Fruit fly (Drosophila melanogaster) whole organism, embryonic: ENCODE data around the gene Rm62.

ENCODE experiments used
- Ada2b ChIP-seq: fragments of 200-800 bp; sonication (Bioruptor generic); IDR thresholded peaks from 2 replicates; pipeline ENCODE4 v1.3.6; 2022; ENCODE audit warnings: missing biosample characterization, missing genetic modification characterization
- BEAF-32 ChIP-seq: fragments of 200-800 bp; sonication (Bioruptor generic); optimal IDR thresholded peaks from 3 replicates; lab custom pipeline; 2017; ENCODE audit warnings: missing biosample characterization, missing genetic modification characterization, mild to moderate bottlenecking, moderate library complexity, missing genetic modification reagents
- Bgb ChIP-seq: fragments of 200-800 bp; sonication (Bioruptor generic); IDR thresholded peaks from 2 replicates; pipeline ENCODE4 v1.3.6; 2022; ENCODE audit warnings: missing biosample characterization, missing genetic modification characterization; ENCODE audit not compliant: partially characterized antibody
- Blimp-1 ChIP-seq: fragments of 200-800 bp; sonication (Bioruptor generic); optimal IDR thresholded peaks from 3 replicates; lab custom pipeline; 2018; ENCODE audit warnings: missing biosample characterization, missing genetic modification characterization, mild to moderate bottlenecking, moderate library complexity, missing genetic modification reagents
- CG10267 ChIP-seq: fragments of 200-800 bp; sonication (Bioruptor generic); optimal IDR thresholded peaks from 2 replicates; lab custom pipeline; 2018; ENCODE audit warnings: missing biosample characterization, mild to moderate bottlenecking, missing genetic modification characterization, moderate library complexity
- CG10431 ChIP-seq: fragments of 200-800 bp; sonication (Bioruptor generic); optimal IDR thresholded peaks from 3 replicates; lab custom pipeline; 2018; ENCODE audit warnings: missing biosample characterization, mild to moderate bottlenecking, missing genetic modification characterization
- CG11696 ChIP-seq: fragments of 200-800 bp; sonication (Bioruptor generic); IDR thresholded peaks from 2 replicates; pipeline ENCODE4 v1.3.6; 2022; ENCODE audit warnings: missing biosample characterization, missing genetic modification characterization
- CG12071 ChIP-seq: fragments of 200-800 bp; sonication (Bioruptor generic); optimal IDR thresholded peaks from 3 replicates; lab custom pipeline; 2018; ENCODE audit warnings: missing biosample characterization, mild to moderate bottlenecking, missing genetic modification characterization
- CG12236 ChIP-seq: fragments of 200-800 bp; sonication (Bioruptor generic); optimal IDR thresholded peaks from 2 replicates; lab custom pipeline; 2016; ENCODE audit warnings: missing biosample characterization, missing genetic modification characterization
- CG15514 ChIP-seq: fragments of 200-800 bp; sonication (Bioruptor generic); optimal IDR thresholded peaks from 3 replicates; lab custom pipeline; 2017; ENCODE audit warnings: missing biosample characterization, missing genetic modification characterization, mild to moderate bottlenecking, moderate library complexity, missing genetic modification reagents
- CG31441 ChIP-seq: fragments of 200-800 bp; sonication (Bioruptor generic); IDR thresholded peaks from 2 replicates; pipeline ENCODE4 v1.3.6; 2022; ENCODE audit warnings: missing biosample characterization, missing genetic modification characterization
- CG32532 ChIP-seq: fragments of 200-800 bp; sonication (Bioruptor generic); IDR thresholded peaks from 2 replicates; pipeline ENCODE4 v1.3.6; 2022; ENCODE audit warnings: missing biosample characterization, missing genetic modification characterization
- CG3281 ChIP-seq: fragments of 200-800 bp; sonication (Bioruptor generic); optimal IDR thresholded peaks from 3 replicates; lab custom pipeline; 2017; ENCODE audit warnings: missing biosample characterization, mild to moderate bottlenecking, missing genetic modification characterization
- CG33213 ChIP-seq: fragments of 200-800 bp; sonication (Bioruptor generic); optimal IDR thresholded peaks from 3 replicates; lab custom pipeline; 2016; ENCODE audit warnings: missing biosample characterization, missing genetic modification characterization
- CG34376 ChIP-seq: fragments of 200-800 bp; sonication (Bioruptor generic); optimal IDR thresholded peaks from 2 replicates; lab custom pipeline; 2018; ENCODE audit warnings: missing biosample characterization, mild to moderate bottlenecking, missing genetic modification characterization
- CG6813 ChIP-seq: fragments of 200-800 bp; sonication (Bioruptor generic); optimal IDR thresholded peaks from 2 replicates; lab custom pipeline; 2017; ENCODE audit warnings: missing biosample characterization, missing genetic modification characterization, mild to moderate bottlenecking, moderate library complexity, missing genetic modification reagents
- CG7987 ChIP-seq: fragments of 200-800 bp; sonication (Bioruptor generic); optimal IDR thresholded peaks from 2 replicates; lab custom pipeline; 2018; ENCODE audit warnings: missing biosample characterization, mild to moderate bottlenecking, missing genetic modification characterization, moderate library complexity
- CG8089 ChIP-seq: fragments of 200-800 bp; sonication (Bioruptor generic); optimal IDR thresholded peaks from 3 replicates; lab custom pipeline; 2016; ENCODE audit warnings: missing biosample characterization, missing genetic modification characterization
- CG8765 ChIP-seq: fragments of 200-800 bp; sonication (Bioruptor generic); IDR thresholded peaks from 2 replicates; pipeline ENCODE4 v1.3.6; 2022; ENCODE audit warnings: missing biosample characterization, missing genetic modification characterization
- CG9932 ChIP-seq: fragments of 200-800 bp; sonication (Bioruptor generic); IDR thresholded peaks from 2 replicates; pipeline ENCODE4 v1.3.6; 2022; ENCODE audit warnings: missing biosample characterization, missing genetic modification characterization
- CrebB ChIP-seq: fragments of 200-800 bp; sonication (Bioruptor generic); optimal IDR thresholded peaks from 3 replicates; lab custom pipeline; 2018; ENCODE audit warnings: missing biosample characterization, mild to moderate bottlenecking, missing genetic modification characterization
- Dref ChIP-seq: fragments of 200-800 bp; sonication (Bioruptor generic); IDR thresholded peaks from 2 replicates; pipeline ENCODE4 v1.3.6; 2022; ENCODE audit warnings: missing biosample characterization, missing genetic modification characterization
- Eip74EF ChIP-seq, 2 experiments: fragments of 200-800 bp in 1 of 2; fragments of >200 bp in 1 of 2; sonication (Bioruptor generic) in 1 of 2; optimal IDR thresholded peaks; 2 replicates each; lab custom pipeline; 2017 to 2019; ENCODE audit warnings: missing biosample characterization in 2 of 2, missing genetic modification characterization in 2 of 2, mild to moderate bottlenecking in 1 of 2, moderate library complexity in 1 of 2
- Gsc ChIP-seq: fragments of 200-800 bp; sonication (Bioruptor generic); IDR thresholded peaks from 2 replicates; pipeline ENCODE4 v1.3.6; 2022; ENCODE audit warnings: missing biosample characterization, missing genetic modification characterization
- HmgZ ChIP-seq: fragments of 200-800 bp; sonication (Bioruptor generic); optimal IDR thresholded peaks from 2 replicates; lab custom pipeline; 2018; ENCODE audit warnings: missing biosample characterization, mild to moderate bottlenecking, missing genetic modification characterization
- Hmx ChIP-seq: fragments of 200-800 bp; sonication (Bioruptor generic); optimal IDR thresholded peaks from 2 replicates; lab custom pipeline; 2016; ENCODE audit warnings: missing biosample characterization, missing genetic modification characterization
- Hr78 ChIP-seq, 2 experiments: fragments of 200-800 bp in 1 of 2; fragments of >200 bp in 1 of 2; sonication (Bioruptor generic) in 1 of 2; optimal IDR thresholded peaks; 2 replicates each; lab custom pipeline; 2017 to 2019; ENCODE audit warnings: missing biosample characterization in 2 of 2, missing genetic modification characterization in 2 of 2, mild to moderate bottlenecking in 1 of 2, moderate library complexity in 1 of 2
- MBD-R2 ChIP-seq: fragments of 200-800 bp; sonication (Bioruptor generic); IDR thresholded peaks from 2 replicates; pipeline ENCODE4 v1.3.6; 2022; ENCODE audit warnings: missing biosample characterization, missing genetic modification characterization
- Rx ChIP-seq: fragments of 200-800 bp; sonication (Bioruptor generic); IDR thresholded peaks from 2 replicates; pipeline ENCODE4 v1.3.6; 2022; ENCODE audit warnings: missing biosample characterization, missing genetic modification characterization
- TFAM ChIP-seq: fragments of 200-800 bp; sonication (Bioruptor generic); optimal IDR thresholded peaks from 2 replicates; lab custom pipeline; 2017; ENCODE audit warnings: missing biosample characterization, missing genetic modification characterization, inconsistent platforms
- Taf1 ChIP-seq: fragments of 200-800 bp; sonication (Bioruptor generic); IDR thresholded peaks from 2 replicates; pipeline ENCODE4 v1.3.6; 2022; ENCODE audit warnings: missing biosample characterization, missing genetic modification characterization
- abd-A ChIP-seq: fragments of 200-800 bp; sonication (Bioruptor generic); optimal IDR thresholded peaks from 3 replicates; lab custom pipeline; 2019; ENCODE audit warnings: missing biosample characterization, mild to moderate bottlenecking, missing genetic modification characterization, moderate library complexity
- al ChIP-seq: fragments of 200-800 bp; sonication (Bioruptor generic); IDR thresholded peaks from 2 replicates; pipeline ENCODE4 v1.3.6; 2022; ENCODE audit warnings: missing biosample characterization, missing genetic modification characterization
- crc ChIP-seq: fragments of 200-800 bp; sonication (Bioruptor generic); optimal IDR thresholded peaks from 2 replicates; lab custom pipeline; 2016; ENCODE audit warnings: missing biosample characterization, missing genetic modification characterization
- crp ChIP-seq, 2 experiments: fragments of 200-800 bp; sonication (Bioruptor generic); optimal IDR thresholded peaks; 2 replicates in 1 of 2; 3 replicates in 1 of 2; lab custom pipeline; 2017; ENCODE audit warnings: missing biosample characterization in 2 of 2, missing genetic modification characterization in 2 of 2, mild to moderate bottlenecking in 1 of 2, moderate library complexity in 1 of 2
- dm ChIP-seq: fragments of 200-800 bp; sonication (Bioruptor generic); optimal IDR thresholded peaks from 3 replicates; lab custom pipeline; 2016; ENCODE audit warnings: missing biosample characterization, missing genetic modification characterization
- ewg ChIP-seq: fragments of 200-800 bp; sonication (Bioruptor generic); optimal IDR thresholded peaks from 3 replicates; lab custom pipeline; 2017; ENCODE audit warnings: mild to moderate bottlenecking, missing biosample characterization, missing genetic modification reagents, missing genetic modification characterization
- gcm ChIP-seq: fragments of 200-800 bp; sonication (Bioruptor generic); optimal IDR thresholded peaks from 2 replicates; lab custom pipeline; 2019; ENCODE audit warnings: missing biosample characterization, mild to moderate bottlenecking, missing genetic modification characterization, moderate library complexity
- hbn ChIP-seq: fragments of 200-800 bp; sonication (Bioruptor generic); IDR thresholded peaks from 2 replicates; pipeline ENCODE4 v1.3.6; 2022; ENCODE audit warnings: missing biosample characterization, missing genetic modification characterization; ENCODE audit not compliant: partially characterized antibody
- inv ChIP-seq: fragments of 200-800 bp; sonication (Bioruptor generic); IDR thresholded peaks from 2 replicates; pipeline ENCODE4 v1.3.6; 2022; ENCODE audit warnings: missing biosample characterization, missing genetic modification characterization; ENCODE audit not compliant: partially characterized antibody
- pan ChIP-seq, 4 experiments: fragments of >200 bp in 3 of 4; fragments of 200-800 bp in 1 of 4; sonication (Bioruptor generic) in 1 of 4; optimal IDR thresholded peaks in 3 of 4; IDR thresholded peaks in 1 of 4; 2 replicates each; pipeline versions ENCODE4 v1.3.6 to Lab custom; 2017 to 2022; ENCODE audit warnings: missing biosample characterization in 2 of 4, missing genetic modification characterization in 2 of 4, mixed read lengths in 1 of 4
- phol ChIP-seq: fragments of 200-800 bp; sonication (Bioruptor generic); optimal IDR thresholded peaks from 3 replicates; lab custom pipeline; 2018; ENCODE audit warnings: missing biosample characterization, mild to moderate bottlenecking, missing genetic modification characterization, moderate library complexity
- pita ChIP-seq: fragments of 200-800 bp; sonication (Bioruptor generic); optimal IDR thresholded peaks from 2 replicates; lab custom pipeline; 2017; ENCODE audit warnings: missing biosample characterization, mild to moderate bottlenecking, missing genetic modification characterization
- shn ChIP-seq: fragments of 200-800 bp; sonication (Bioruptor generic); optimal IDR thresholded peaks from 3 replicates; lab custom pipeline; 2016; ENCODE audit warnings: missing biosample characterization, missing genetic modification characterization
- tap ChIP-seq: fragments of 200-800 bp; optimal IDR thresholded peaks from 3 replicates; lab custom pipeline; 2019; ENCODE audit warnings: missing biosample characterization, mild to moderate bottlenecking, missing genetic modification characterization, moderate library complexity
- tin ChIP-seq: fragments of 200-800 bp; sonication (Bioruptor generic); optimal IDR thresholded peaks from 3 replicates; lab custom pipeline; 2016; ENCODE audit warnings: missing biosample characterization, missing genetic modification characterization
- vfl ChIP-seq: fragments of 200-800 bp; sonication (Bioruptor generic); optimal IDR thresholded peaks from 2 replicates; lab custom pipeline; 2016; ENCODE audit warnings: missing biosample characterization, missing genetic modification characterization
- wor ChIP-seq: fragments of 200-800 bp; sonication (Bioruptor generic); IDR thresholded peaks from 2 replicates; pipeline ENCODE4 v1.3.6; 2022; ENCODE audit warnings: missing biosample characterization, missing genetic modification characterization
- zen ChIP-seq: fragments of 200-800 bp; sonication (Bioruptor generic); optimal IDR thresholded peaks from 3 replicates; lab custom pipeline; 2018; ENCODE audit warnings: missing biosample characterization, mild to moderate bottlenecking, missing genetic modification characterization, moderate library complexity

The Rm62 gene

DNA sequence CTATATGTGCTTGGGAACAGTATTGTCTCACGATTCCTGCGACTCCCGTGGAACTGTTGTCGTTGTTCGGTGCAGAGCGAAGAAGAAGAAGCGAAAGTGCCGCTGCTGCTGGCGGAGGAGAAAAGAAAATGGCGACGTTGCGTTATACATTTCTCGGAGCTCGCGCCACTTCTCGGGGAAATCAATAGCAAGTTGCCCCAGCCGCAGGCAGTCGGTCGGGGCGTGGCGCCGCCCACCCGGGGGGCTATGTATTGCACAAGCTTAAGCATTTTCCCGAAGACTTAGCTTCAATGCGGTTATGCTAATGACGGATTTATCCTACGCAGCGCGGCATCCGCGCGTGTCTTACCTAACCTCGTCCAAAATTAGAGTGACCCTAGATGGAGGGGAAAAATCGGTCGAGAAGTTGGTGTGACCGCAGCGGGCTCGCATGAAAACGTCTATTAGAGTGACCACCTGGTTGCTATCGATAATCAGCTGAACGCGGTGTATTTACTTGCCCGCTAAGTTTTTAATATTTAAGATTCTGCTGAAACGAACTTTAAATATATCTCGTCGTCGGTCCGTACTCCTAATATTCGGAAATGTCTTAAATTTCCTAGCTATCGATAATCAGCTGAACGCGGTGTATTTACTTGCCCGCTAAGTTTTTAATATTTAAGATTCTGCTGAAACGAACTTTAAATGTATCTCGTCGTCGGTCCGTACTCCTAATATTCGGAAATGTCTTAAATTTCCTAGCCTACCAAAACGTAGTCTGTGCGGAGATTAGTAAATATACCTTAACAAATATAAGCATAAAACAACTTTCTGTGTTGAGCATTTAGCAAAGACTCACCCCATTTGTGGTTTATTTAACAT, at the start of gene Rm62 (continued):
- TF ChIP-seq gcm = peak; percentile 48
- peak; percentile 67 for TF ChIP-seq BEAF-32 (GFP tag; lab: Kevin White, UChicago)
- no peak for TF ChIP-seq inv (GFP tag; lab: Robert Waterston, UW)
- peak; percentile 78 for TF ChIP-seq Dref (GFP tag; lab: Robert Waterston, UW)
- TF ChIP-seq MBD-R2 (GFP tag; lab: Robert Waterston, UW) = 0 out of 2 replicates have a peak, but pooled peaks have one; percentile 16
- TF ChIP-seq vfl = no peak
- TF ChIP-seq CG10431 (GFP tag; lab: Kevin White, UChicago) = peak; percentile 40
- peak; percentile 0 for TF ChIP-seq HmgZ
- TF ChIP-seq CG12071 = peak; percentile 44
- TF ChIP-seq CG8089 (GFP tag; lab: Kevin White, UChicago) = no peak
- no peak for TF ChIP-seq CG8765 (GFP tag; lab: Robert Waterston, UW)
- no peak for TF ChIP-seq wor (GFP tag; lab: Robert Waterston, UW)
- 0 out of 2 replicates have a peak, but pooled peaks have one; percentile 15 for TF ChIP-seq CG31441 (GFP tag; lab: Robert Waterston, UW)
- peak; percentile 22 for TF ChIP-seq tap (tag; lab: Kevin White, UChicago)
- no peak for TF ChIP-seq Ada2b (GFP tag; lab: Robert Waterston, UW)
- TF ChIP-seq pita = peak; percentile 20
- peak; percentile 4 for TF ChIP-seq CrebB (tag; lab: Kevin White, UChicago)
- TF ChIP-seq ewg (GFP tag; lab: Kevin White, UChicago) = peak; percentile 2
- no peak for TF ChIP-seq Rx
- no peak for TF ChIP-seq tin
- TF ChIP-seq Eip74EF (GFP tag; optimal IDR thresholded peaks at IDR 0.05; lab: Kevin White, UChicago) = peak in 1 of 2 experiments; percentile 21
- no peak for TF ChIP-seq CG11696 (GFP tag; lab: Robert Waterston, UW)
- no peak for TF ChIP-seq al (GFP tag; lab: Robert Waterston, UW)
- TF ChIP-seq CG10267 (tag; lab: Kevin White, UChicago) = peak; percentile 18
- peak; percentile 42 for TF ChIP-seq Blimp-1
- TF ChIP-seq hbn (GFP tag; lab: Robert Waterston, UW) = peak; percentile 21; the same call in 1 of the 2 replicates
- TF ChIP-seq CG3281 (GFP tag; lab: Kevin White, UChicago) = peak; percentile 55
- no peak for TF ChIP-seq Taf1
- peak; percentile 56 for TF ChIP-seq CG34376 (GFP tag; lab: Kevin White, UChicago)
- TF ChIP-seq CG33213 = no peak
- TF ChIP-seq phol (tag; lab: Kevin White, UChicago) = peak; percentile 92
- no peak for TF ChIP-seq CG6813 (GFP tag; lab: Kevin White, UChicago)
- peak; percentile 62 for TF ChIP-seq Bgb
- peak in 1 of 2 experiments; percentile 63 for TF ChIP-seq crp (GFP tag; optimal IDR thresholded peaks at IDR 0.05; lab: Kevin White, UChicago)
- no peak for TF ChIP-seq Hmx (GFP tag; lab: Kevin White, UChicago)
- no peak for TF ChIP-seq zen (tag; lab: Kevin White, UChicago)
- no peak for TF ChIP-seq crc (GFP tag; lab: Kevin White, UChicago)
- peak; percentile 21; the same call in 1 of the 2 replicates for TF ChIP-seq CG9932 (GFP tag; lab: Robert Waterston, UW)

DNA sequence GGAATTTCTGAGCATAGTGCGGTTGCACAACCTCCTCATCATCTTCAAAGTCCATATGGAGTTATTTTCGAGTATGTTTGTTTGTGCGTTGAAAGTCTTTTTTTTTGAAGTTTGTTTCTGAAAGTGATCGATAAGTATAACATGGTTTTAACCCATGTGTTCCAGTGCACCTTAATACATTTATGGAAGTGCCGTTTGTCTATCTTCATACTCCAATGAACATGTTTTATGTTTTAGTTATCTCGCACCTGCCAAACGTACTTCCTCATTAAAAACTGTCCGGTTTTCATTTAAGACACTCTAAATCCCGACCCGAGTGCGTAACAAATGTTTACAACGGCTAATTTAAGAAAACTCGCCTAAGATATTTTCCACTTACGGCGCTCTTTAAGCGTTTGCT, 49.1 kb upstream of the Rm62 start, which contains the start of gene CG15580:
TSS of gene CG15580 (minus strand) at position 101 of the 400 bp plus-strand sequence.
- TF ChIP-seq shn (no peak), CG32532 (GFP tag; lab: Robert Waterston, UW) (no peak), Gsc (no peak), CG15514 (GFP tag; lab: Kevin White, UChicago) (no peak), TFAM (GFP tag; lab: Kevin White, UChicago) (no peak), abd-A (tag; lab: Kevin White, UChicago) (no peak), Hr78 (GFP tag; optimal IDR thresholded peaks at IDR 0.05; lab: Kevin White, UChicago) (no peak), CG7987 (no peak), CG10431 (GFP tag; lab: Kevin White, UChicago) (no peak), CG12236 (GFP tag; lab: Kevin White, UChicago) (no peak), dm (no peak), pan (optimal IDR thresholded peaks at IDR 0.05; lab: Kevin White, UChicago) (no peak), pan (GFP tag; optimal IDR thresholded peaks at IDR 0.05 in 1 of 2, IDR thresholded peaks at IDR 0.05 in 1 of 2) (no peak)
